Fruit fly (Drosophila melanogaster): ENCODE results near the gene Cp15.

Gene Cp15

dm6 chr3L:8728181-8728580 lies at the start of gene Cp15:
Gene Cp15 (plus strand): TSS chr3L:8728481.
- TF ChIP-seq Mnt (GFP tag; optimal IDR thresholded peaks at IDR 0.05), result no peak
- no peak for TF ChIP-seq cic (GFP tag; optimal IDR thresholded peaks at IDR 0.05)
- TF ChIP-seq Crg-1 (GFP tag; optimal IDR thresholded peaks at IDR 0.05), result no peak
- no peak for TF ChIP-seq tj (GFP tag; optimal IDR thresholded peaks at IDR 0.05)
- no peak for TF ChIP-seq Clk (GFP tag; optimal IDR thresholded peaks at IDR 0.05)
- TF ChIP-seq pad (GFP tag; optimal IDR thresholded peaks at IDR 0.05), result no peak
- no peak for TF ChIP-seq CG7045 (GFP tag; optimal IDR thresholded peaks at IDR 0.05)
- TF ChIP-seq CG7101 (tag; optimal IDR thresholded peaks at IDR 0.05), result no peak
- no peak for TF ChIP-seq ovo (GFP tag; optimal IDR thresholded peaks at IDR 0.05)
- TF ChIP-seq bab1 (GFP tag; optimal IDR thresholded peaks at IDR 0.05), result no peak
- TF ChIP-seq CG11617 (GFP tag; optimal IDR thresholded peaks at IDR 0.05), result no peak
- no peak for TF ChIP-seq CG5204 (GFP tag; optimal IDR thresholded peaks at IDR 0.05)
- no peak for TF ChIP-seq CG1620 (GFP tag; optimal IDR thresholded peaks at IDR 0.05)
- TF ChIP-seq cnc (optimal IDR thresholded peaks at IDR 0.05), result no peak
- no peak for TF ChIP-seq Hr96 (GFP tag; optimal IDR thresholded peaks at IDR 0.05)
- TF ChIP-seq toe (GFP tag; optimal IDR thresholded peaks at IDR 0.05), result no peak
- TF ChIP-seq kay (GFP tag; ENCODE audit: borderline replicate concordance), result no peak
- TF ChIP-seq CG33017 (tag; optimal IDR thresholded peaks at IDR 0.05), result no peak

DNA sequence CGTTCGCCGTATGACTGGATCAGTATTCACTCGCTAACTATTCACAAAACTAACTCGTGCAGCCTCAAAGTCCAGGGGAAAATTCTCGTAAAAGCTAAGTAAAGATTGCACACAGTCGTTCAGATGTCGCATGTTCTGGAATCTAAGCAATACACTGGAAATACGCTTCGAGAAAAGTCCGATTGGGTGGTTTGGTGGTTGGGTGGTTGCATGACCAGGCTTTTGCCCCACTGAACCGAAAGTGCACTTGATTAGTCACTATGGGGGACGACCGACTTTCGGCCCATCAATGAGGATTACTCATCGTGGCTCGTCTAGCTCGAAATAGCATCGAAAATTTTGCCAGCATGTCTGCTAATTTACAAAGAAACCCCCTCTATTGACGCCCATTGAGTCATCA lies 47.9 kb upstream of the Cp15 start:
- TF ChIP-seq kay (GFP tag; ENCODE audit: borderline replicate concordance), result peak; percentile 50
- TF ChIP-seq Clk (GFP tag; optimal IDR thresholded peaks at IDR 0.05), result no peak

- TF ChIP-seq bab1 (GFP tag; optimal IDR thresholded peaks at IDR 0.05) (peak; percentile 43), tj (GFP tag; optimal IDR thresholded peaks at IDR 0.05) (peak; percentile 26), CG33017 (tag; optimal IDR thresholded peaks at IDR 0.05) (no peak)
These were observed 47.0 kb upstream of the Cp15 start for dm6 chr3L:8681271-8681670.

- TF ChIP-seq CG33017 (tag; optimal IDR thresholded peaks at IDR 0.05) (no peak), toe (GFP tag; optimal IDR thresholded peaks at IDR 0.05) (no peak), CG7045 (GFP tag; optimal IDR thresholded peaks at IDR 0.05) (no peak), bab1 (GFP tag; optimal IDR thresholded peaks at IDR 0.05) (no peak), cnc (optimal IDR thresholded peaks at IDR 0.05) (no peak), CG1620 (GFP tag; optimal IDR thresholded peaks at IDR 0.05) (no peak), Clk (GFP tag; optimal IDR thresholded peaks at IDR 0.05) (no peak)
These were observed 46.3 kb upstream of the Cp15 start for dm6 chr3L:8681896-8682550.

- TF ChIP-seq tj (GFP tag; optimal IDR thresholded peaks at IDR 0.05), result peak; percentile 81
- peak; percentile 27 for TF ChIP-seq CG11617 (GFP tag; optimal IDR thresholded peaks at IDR 0.05)
- TF ChIP-seq Clk (GFP tag; optimal IDR thresholded peaks at IDR 0.05), result no peak
- no peak for TF ChIP-seq CG12768 (GFP tag; optimal IDR thresholded peaks at IDR 0.05)
- no peak for TF ChIP-seq Hr96 (GFP tag; optimal IDR thresholded peaks at IDR 0.05)
- no peak for TF ChIP-seq pad (GFP tag; optimal IDR thresholded peaks at IDR 0.05)
- peak; percentile 52 for TF ChIP-seq Crg-1 (GFP tag; optimal IDR thresholded peaks at IDR 0.05)
- TF ChIP-seq CG7101 (tag; optimal IDR thresholded peaks at IDR 0.05), result peak; percentile 13
- peak; percentile 55 for TF ChIP-seq cic (GFP tag; optimal IDR thresholded peaks at IDR 0.05)
- TF ChIP-seq bab1 (GFP tag; optimal IDR thresholded peaks at IDR 0.05), result peak; percentile 11
- TF ChIP-seq Mnt (GFP tag; optimal IDR thresholded peaks at IDR 0.05), result peak; percentile 7
- TF ChIP-seq kay (GFP tag; ENCODE audit: borderline replicate concordance), result peak; percentile 76
- peak; percentile 38 for TF ChIP-seq CG14711 (tag; optimal IDR thresholded peaks at IDR 0.05)
These were observed 45.5 kb upstream of the Cp15 start for dm6 chr3L:8682551-8683375.

dm6 chr3L:8683773-8684172 lies 44.5 kb upstream of the Cp15 start:
- no peak for TF ChIP-seq kay (GFP tag; ENCODE audit: borderline replicate concordance)
- no peak for TF ChIP-seq CG12768 (GFP tag; optimal IDR thresholded peaks at IDR 0.05)
- no peak for TF ChIP-seq CG7045 (GFP tag; optimal IDR thresholded peaks at IDR 0.05)
- no peak for TF ChIP-seq tj (GFP tag; optimal IDR thresholded peaks at IDR 0.05)
- no peak for TF ChIP-seq cnc (optimal IDR thresholded peaks at IDR 0.05)
- no peak for TF ChIP-seq CG11617 (GFP tag; optimal IDR thresholded peaks at IDR 0.05)
- no peak for TF ChIP-seq CG1620 (GFP tag; optimal IDR thresholded peaks at IDR 0.05)
- TF ChIP-seq CG5204 (GFP tag; optimal IDR thresholded peaks at IDR 0.05), result no peak
- TF ChIP-seq Hr96 (GFP tag; optimal IDR thresholded peaks at IDR 0.05), result no peak
- no peak for TF ChIP-seq ovo (GFP tag; optimal IDR thresholded peaks at IDR 0.05)
- no peak for TF ChIP-seq Mnt (GFP tag; optimal IDR thresholded peaks at IDR 0.05)
- no peak for TF ChIP-seq cic (GFP tag; optimal IDR thresholded peaks at IDR 0.05)
- no peak for TF ChIP-seq Crg-1 (GFP tag; optimal IDR thresholded peaks at IDR 0.05)
- TF ChIP-seq toe (GFP tag; optimal IDR thresholded peaks at IDR 0.05), result no peak
